Worm (Caenorhabditis elegans) whole organism, L4 larva: ENCODE data around the gene ccr-4.

Experiments used
- F44E2.7 ChIP-seq: fragments of 200-800 bp; sonication (Bioruptor generic); IDR thresholded peaks from 2 replicates; pipeline ENCODE4 v2.1.2; 2022; ENCODE audit warnings: missing genetic modification characterization, missing compliant biosample characterization
- R02D3.7 ChIP-seq: fragments of 150-350 bp; sonication (generic microtip); optimal IDR thresholded peaks from 3 replicates; lab custom pipeline; 2014; ENCODE audit warnings: missing biosample characterization, missing genetic modification characterization
- T20F7.1 ChIP-seq: fragments of 200-800 bp; sonication (Bioruptor generic); optimal IDR thresholded peaks from 2 replicates; lab custom pipeline; 2018; ENCODE audit warnings: mild to moderate bottlenecking, missing genetic modification characterization, missing compliant biosample characterization
- Y105C5A.15 ChIP-seq: fragments of 200-800 bp; sonication (Bioruptor generic); IDR thresholded peaks from 2 replicates; pipeline ENCODE4 v1.3.6; 2022; ENCODE audit warnings: missing genetic modification characterization, missing compliant biosample characterization
- Y75B8A.6 ChIP-seq: fragments of 200-800 bp; sonication (Bioruptor generic); IDR thresholded peaks from 2 replicates; pipeline ENCODE4 v1.3.6; 2022; ENCODE audit warnings: missing genetic modification reagents, missing genetic modification characterization, missing compliant biosample characterization
- ZK546.5 ChIP-seq, 2 experiments: sonication (generic microtip); optimal IDR thresholded peaks; 2 replicates each; lab custom pipeline; 2017; ENCODE audit warnings: missing biosample characterization in 2 of 2, missing genetic modification characterization in 2 of 2
- ama-1 ChIP-seq: fragments of 150-350 bp; optimal IDR thresholded peaks from 2 replicates; lab custom pipeline; 2014; ENCODE audit warnings: inconsistent platforms, mixed read lengths
- arid-1 ChIP-seq: fragments of 200-800 bp; sonication (Bioruptor generic); conservative IDR thresholded peaks from 2 replicates; pipeline ENCODE4 v1.3.6; 2022; ENCODE audit warnings: missing genetic modification reagents, missing genetic modification characterization, missing compliant biosample characterization
- ceh-20 ChIP-seq: fragments of 200-800 bp; sonication (Bioruptor generic); IDR thresholded peaks from 2 replicates; pipeline ENCODE4 v1.3.6; 2022; ENCODE audit warnings: missing genetic modification reagents, missing genetic modification characterization, missing compliant biosample characterization
- ceh-82 ChIP-seq: sonication (generic microtip); optimal IDR thresholded peaks from 2 replicates; lab custom pipeline; 2017; ENCODE audit warnings: missing biosample characterization, missing genetic modification characterization
- cey-2 ChIP-seq: sonication (generic microtip); optimal IDR thresholded peaks from 3 replicates; lab custom pipeline; 2017; ENCODE audit warnings: missing genetic modification characterization, mild to moderate bottlenecking, missing compliant biosample characterization, antibody characterized with exemption, borderline replicate concordance; ENCODE audit not compliant: insufficient read depth
- daf-12 ChIP-seq: fragments of 150-350 bp; optimal IDR thresholded peaks from 2 replicates; lab custom pipeline; 2014; ENCODE audit warnings: missing biosample characterization, missing genetic modification reagents, missing genetic modification characterization
- daf-16 ChIP-seq, 3 experiments: sonication (generic microtip); optimal IDR thresholded peaks; 2 replicates each; lab custom pipeline; 2016 to 2017; ENCODE audit warnings: missing genetic modification characterization in 3 of 3, missing genetic modification reagents in 3 of 3, mild to moderate bottlenecking in 2 of 3, missing compliant biosample characterization in 2 of 3, missing biosample characterization in 1 of 3, moderate library complexity in 1 of 3
- dmd-6 ChIP-seq: fragments of 200-800 bp; sonication (Bioruptor generic); IDR thresholded peaks from 2 replicates; pipeline ENCODE4 v1.3.6; 2022; ENCODE audit warnings: missing genetic modification reagents, missing genetic modification characterization, missing compliant biosample characterization
- dmd-9 ChIP-seq: fragments of 200-800 bp; sonication (Bioruptor generic); IDR thresholded peaks from 2 replicates; pipeline ENCODE4 v1.3.6; 2022; ENCODE audit warnings: missing genetic modification reagents, missing genetic modification characterization, missing compliant biosample characterization
- egl-43 ChIP-seq: fragments of 200-800 bp; sonication (Bioruptor generic); IDR thresholded peaks from 2 replicates; pipeline ENCODE4 v1.3.6; 2022; ENCODE audit warnings: missing genetic modification reagents, missing genetic modification characterization, missing compliant biosample characterization
- fkh-10 ChIP-seq: fragments of 150-350 bp; optimal IDR thresholded peaks from 2 replicates; lab custom pipeline; 2014; ENCODE audit warnings: missing biosample characterization, missing genetic modification reagents, missing genetic modification characterization
- fos-1 ChIP-seq: fragments of 150-350 bp; optimal IDR thresholded peaks from 2 replicates; lab custom pipeline; 2014; ENCODE audit warnings: missing biosample characterization, missing genetic modification characterization
- gei-8 ChIP-seq: fragments of 200-800 bp; sonication (Bioruptor generic); optimal IDR thresholded peaks from 2 replicates; lab custom pipeline; 2018; ENCODE audit warnings: mild to moderate bottlenecking, missing genetic modification characterization, missing compliant biosample characterization
- lin-13 ChIP-seq: fragments of 150-350 bp; optimal IDR thresholded peaks from 2 replicates; lab custom pipeline; 2014; ENCODE audit warnings: missing biosample characterization, missing genetic modification reagents, missing genetic modification characterization
- lir-3 ChIP-seq: sonication (generic microtip); optimal IDR thresholded peaks from 2 replicates; lab custom pipeline; 2016; ENCODE audit warnings: mild to moderate bottlenecking, missing genetic modification characterization, missing compliant biosample characterization
- lsy-2 ChIP-seq, 2 experiments: fragments of 150-350 bp in 1 of 2; sonication (generic microtip) in 1 of 2; optimal IDR thresholded peaks; 2 replicates each; lab custom pipeline; 2014 to 2017; ENCODE audit warnings: missing biosample characterization in 2 of 2, missing genetic modification characterization in 2 of 2
- mdt-29 ChIP-seq: fragments of 200-800 bp; sonication (Bioruptor generic); IDR thresholded peaks from 2 replicates; pipeline ENCODE4 v1.3.6; 2022; ENCODE audit warnings: missing genetic modification reagents, missing genetic modification characterization, missing compliant biosample characterization
- mep-1 ChIP-seq: fragments of 150-350 bp; sonication (generic microtip); optimal IDR thresholded peaks from 3 replicates; lab custom pipeline; 2014; ENCODE audit warnings: missing biosample characterization, missing genetic modification characterization
- mes-2 ChIP-seq: sonication (generic microtip); optimal IDR thresholded peaks from 2 replicates; lab custom pipeline; 2016; ENCODE audit warnings: missing genotype, mild to moderate bottlenecking, missing genetic modification characterization, missing compliant biosample characterization; ENCODE audit not compliant: poor library complexity, severe bottlenecking
- mxl-3 ChIP-seq: fragments of 200-800 bp; sonication (Bioruptor generic); optimal IDR thresholded peaks from 2 replicates; lab custom pipeline; 2018; ENCODE audit warnings: mild to moderate bottlenecking, missing genetic modification characterization, missing compliant biosample characterization
- nhr-102 ChIP-seq: sonication (generic microtip); optimal IDR thresholded peaks from 2 replicates; lab custom pipeline; 2016; ENCODE audit warnings: mild to moderate bottlenecking, missing genetic modification characterization, moderate library complexity, missing compliant biosample characterization
- nhr-11 ChIP-seq: fragments of 150-350 bp; optimal IDR thresholded peaks from 2 replicates; lab custom pipeline; 2014; ENCODE audit warnings: missing biosample characterization, missing genetic modification characterization
- nhr-28 ChIP-seq: fragments of 150-350 bp; optimal IDR thresholded peaks from 2 replicates; lab custom pipeline; 2014; ENCODE audit warnings: missing biosample characterization, missing genetic modification characterization
- nhr-41 ChIP-seq: fragments of 200-800 bp; sonication (Bioruptor generic); IDR thresholded peaks from 2 replicates; pipeline ENCODE4 v1.3.6; 2022; ENCODE audit warnings: missing genetic modification reagents, missing genetic modification characterization, missing compliant biosample characterization
- nhr-42 ChIP-seq: fragments of 200-800 bp; sonication (Bioruptor generic); IDR thresholded peaks from 2 replicates; pipeline ENCODE4 v1.3.6; 2022; ENCODE audit warnings: missing genetic modification characterization, missing compliant biosample characterization
- nhr-48 ChIP-seq: sonication (generic microtip); optimal IDR thresholded peaks from 2 replicates; lab custom pipeline; 2016; ENCODE audit warnings: mild to moderate bottlenecking, missing genetic modification characterization, missing compliant biosample characterization
- pha-4 ChIP-seq, 2 experiments: fragments of 150-350 bp in 1 of 2; fragments of 200-800 bp in 1 of 2; sonication (Bioruptor generic) in 1 of 2; IDR thresholded peaks in 1 of 2; optimal IDR thresholded peaks in 1 of 2; 2 replicates each; pipeline versions ENCODE4 v1.3.6 to Lab custom; 2014 to 2022; ENCODE audit warnings: missing genetic modification characterization in 2 of 2, missing genetic modification reagents in 2 of 2, missing biosample characterization in 1 of 2, missing compliant biosample characterization in 1 of 2
- php-3 ChIP-seq: fragments of 200-800 bp; sonication (Bioruptor generic); IDR thresholded peaks from 2 replicates; pipeline ENCODE4 v1.3.6; 2022; ENCODE audit warnings: missing genetic modification reagents, missing genetic modification characterization, missing compliant biosample characterization
- pqm-1 ChIP-seq: sonication (generic microtip); optimal IDR thresholded peaks from 2 replicates; lab custom pipeline; 2017; ENCODE audit warnings: missing biosample characterization, missing genetic modification characterization
- rbr-2 ChIP-seq: sonication (generic microtip); optimal IDR thresholded peaks from 2 replicates; lab custom pipeline; 2016; ENCODE audit warnings: missing genotype, missing genetic modification characterization, missing compliant biosample characterization
- sdz-12 ChIP-seq: fragments of 200-800 bp; sonication (Bioruptor generic); optimal IDR thresholded peaks from 2 replicates; lab custom pipeline; 2018; ENCODE audit warnings: mild to moderate bottlenecking, missing genetic modification characterization, missing compliant biosample characterization
- set-16 ChIP-seq: fragments of 200-800 bp; sonication (Bioruptor generic); IDR thresholded peaks from 2 replicates; pipeline ENCODE4 v1.3.6; 2022; ENCODE audit warnings: missing genetic modification reagents, missing genetic modification characterization, missing compliant biosample characterization
- spr-3 ChIP-seq: fragments of 200-800 bp; sonication (Bioruptor generic); optimal IDR thresholded peaks from 2 replicates; lab custom pipeline; 2018; ENCODE audit warnings: mild to moderate bottlenecking, missing genetic modification characterization, missing compliant biosample characterization
- tag-97 ChIP-seq: fragments of 200-800 bp; sonication (Bioruptor generic); IDR thresholded peaks from 2 replicates; pipeline ENCODE4 v1.3.6; 2022; ENCODE audit warnings: missing genetic modification characterization, missing compliant biosample characterization
- tra-1 ChIP-seq: fragments of 200-800 bp; sonication (Bioruptor generic); IDR thresholded peaks from 2 replicates; pipeline ENCODE4 v1.3.6; 2022; ENCODE audit warnings: missing genetic modification reagents, missing genetic modification characterization, missing compliant biosample characterization
- unc-130 ChIP-seq: sonication (generic microtip); optimal IDR thresholded peaks from 2 replicates; lab custom pipeline; 2016; ENCODE audit warnings: missing genetic modification reagents, missing genetic modification characterization, missing compliant biosample characterization
- unc-39 ChIP-seq: sonication (generic microtip); optimal IDR thresholded peaks from 2 replicates; lab custom pipeline; 2017; ENCODE audit warnings: missing biosample characterization, missing genetic modification characterization
- unc-62 ChIP-seq, 3 experiments: fragments of 150-350 bp in 1 of 3; sonication (generic microtip); optimal IDR thresholded peaks in 2 of 3; peaks in 1 of 3; 1 replicate in 1 of 3; 2 replicates in 2 of 3; lab custom pipeline; 2014 to 2017; ENCODE audit warnings: missing biosample characterization in 3 of 3, missing genetic modification characterization in 3 of 3, missing genetic modification reagents in 3 of 3, missing genotype in 1 of 3
- zfp-3 ChIP-seq: fragments of 200-800 bp; sonication (Bioruptor generic); conservative IDR thresholded peaks from 2 replicates; pipeline ENCODE4 v1.3.6; 2022; ENCODE audit warnings: missing genetic modification reagents, missing genetic modification characterization, missing compliant biosample characterization
- zip-11 ChIP-seq: fragments of 200-800 bp; sonication (Bioruptor generic); IDR thresholded peaks from 2 replicates; pipeline ENCODE4 v1.3.6; 2022; ENCODE audit warnings: missing genetic modification characterization, missing compliant biosample characterization

ccr-4 gene

DNA sequence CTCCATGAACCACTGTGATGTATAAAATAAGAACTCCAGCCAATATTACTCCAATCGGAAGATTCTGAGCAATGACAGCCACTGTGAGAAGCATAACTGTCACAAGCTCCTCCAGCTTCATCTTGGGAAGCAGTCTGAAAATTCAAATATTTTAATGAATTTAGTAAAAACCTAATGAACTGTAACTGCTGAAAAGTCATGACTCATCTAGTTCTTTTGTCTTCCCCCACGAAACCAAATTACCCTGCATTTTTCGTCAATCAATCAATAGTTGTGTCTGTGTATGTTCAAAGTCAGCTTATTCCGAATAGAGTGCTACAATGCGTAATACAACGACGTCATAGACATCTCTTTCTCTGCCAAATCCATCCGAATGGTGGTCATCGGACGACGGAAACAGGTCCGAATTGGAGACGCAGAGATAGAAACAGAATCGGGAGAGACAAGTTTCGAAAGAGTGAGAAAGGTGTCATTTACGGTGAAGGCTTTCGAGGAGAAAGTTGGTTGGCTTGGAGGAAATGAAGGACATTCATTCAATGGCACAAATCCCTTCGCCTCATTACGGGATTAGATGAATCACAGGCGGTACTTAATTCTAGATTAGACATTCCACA is 35.4 kb downstream of the ccr-4 start (continued):
- no peak for TF ChIP-seq ZK546.5 (tag; optimal IDR thresholded peaks at IDR 0.05; lab: Kevin White, UChicago)
- no peak for TF ChIP-seq dmd-6 (GFP tag; lab: Robert Waterston, UW)
- no peak for TF ChIP-seq lin-13 (GFP tag; lab: Kevin White, UChicago)
- peak in 1 of 2 experiments; percentile 51 for TF ChIP-seq lsy-2 (tag; optimal IDR thresholded peaks at IDR 0.05; lab: Kevin White, UChicago)
- no peak for TF ChIP-seq rbr-2 (tag; lab: Kevin White, UChicago)
- TF ChIP-seq Y75B8A.6 (GFP tag; lab: Robert Waterston, UW) = no peak
- TF ChIP-seq ceh-20 (GFP tag; lab: Robert Waterston, UW) = no peak
- TF ChIP-seq unc-130 = no peak
- TF ChIP-seq mes-2 (tag; lab: Kevin White, UChicago) = no peak
- no peak for TF ChIP-seq tra-1 (GFP tag; lab: Robert Waterston, UW)
- no peak for TF ChIP-seq mep-1 (tag; lab: Kevin White, UChicago)
- TF ChIP-seq nhr-28 = peak; percentile 48
- no peak for TF ChIP-seq Y105C5A.15
- no peak for TF ChIP-seq fkh-10 (GFP tag; lab: Kevin White, UChicago)
- no peak for TF ChIP-seq mdt-29 (GFP tag; lab: Robert Waterston, UW)
- TF ChIP-seq mxl-3 = peak; percentile 44
- no peak for TF ChIP-seq F44E2.7
- TF ChIP-seq fos-1 (tag; lab: Kevin White, UChicago) = no peak
- no peak for TF ChIP-seq zip-11
- TF ChIP-seq ceh-82 = no peak
- no peak for TF ChIP-seq daf-12
- TF ChIP-seq pha-4 (GFP tag; IDR thresholded peaks at IDR 0.05; lab: Robert Waterston, UW) = no peak
- no peak for TF ChIP-seq pha-4 (tag; optimal IDR thresholded peaks at IDR 0.05; lab: Kevin White, UChicago)

DNA sequence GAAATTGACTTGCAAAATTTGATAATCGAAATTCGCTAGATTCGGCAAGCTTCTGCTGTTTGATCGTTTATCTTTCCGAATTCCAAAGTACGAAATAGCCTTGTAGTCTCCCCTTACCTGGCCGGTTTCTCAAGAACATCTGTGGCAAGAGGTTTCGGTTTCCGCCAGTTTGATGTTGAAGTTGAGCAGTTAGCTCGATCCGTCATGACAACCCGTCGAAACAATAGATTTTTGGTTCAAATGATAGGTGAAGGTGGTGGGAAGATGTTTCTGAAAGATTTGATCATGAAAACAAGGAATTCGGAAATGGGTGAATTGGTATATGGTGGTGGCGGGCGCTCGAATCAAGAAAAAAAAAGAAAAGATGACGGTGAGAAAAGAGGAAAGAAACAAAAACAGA is 37.1 kb downstream of the ccr-4 start, which contains the start of gene acs-20:
Gene acs-20 (minus strand): TSS at position 270 of the 400 bp plus-strand sequence.
- no peak for TF ChIP-seq zfp-3
- no peak for TF ChIP-seq nhr-11
- TF ChIP-seq ama-1 (lab: Kevin White, UChicago) = peak; percentile 1
- TF ChIP-seq unc-62 (GFP tag; optimal IDR thresholded peaks at IDR 0.05 in 1 of 2; lab: Kevin White, UChicago) = peak in 1 of 2 experiments; percentile 76
- no peak for TF ChIP-seq unc-62 (tag; optimal IDR thresholded peaks at IDR 0.05; lab: Kevin White, UChicago)
- TF ChIP-seq arid-1 (GFP tag; lab: Robert Waterston, UW) = no peak
- TF ChIP-seq sdz-12 (GFP tag; lab: Kevin White, UChicago) = no peak

DNA sequence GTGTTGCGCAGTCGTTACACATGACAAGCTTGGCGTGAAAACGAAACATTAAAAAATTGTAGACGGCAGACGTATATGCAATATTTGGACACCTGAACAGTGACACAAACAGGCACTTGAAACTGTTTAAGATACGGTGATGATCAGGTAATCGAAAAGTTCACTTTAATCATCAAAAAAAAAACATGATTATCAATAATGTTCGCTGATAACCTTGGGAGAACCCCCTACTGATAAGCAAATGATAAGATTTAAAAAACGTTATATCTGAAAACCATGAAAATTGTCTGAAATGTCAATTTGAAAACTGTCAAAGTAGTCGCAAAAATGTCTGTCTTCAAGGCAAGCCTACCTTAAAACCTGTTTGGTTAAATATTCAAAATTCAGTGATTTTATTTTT is 38.6 kb downstream of the ccr-4 start:
- TF ChIP-seq egl-43 (GFP tag; lab: Robert Waterston, UW) (no peak), set-16 (GFP tag; lab: Robert Waterston, UW) (no peak), nhr-41 (GFP tag; lab: Robert Waterston, UW) (peak; percentile 93), php-3 (peak; percentile 65), nhr-42 (no peak), nhr-102 (tag; lab: Kevin White, UChicago) (no peak), zfp-3 (no peak), gei-8 (GFP tag; lab: Kevin White, UChicago) (no peak), tag-97 (GFP tag; lab: Robert Waterston, UW) (no peak), cey-2 (tag; lab: Kevin White, UChicago) (peak; percentile 55), F44E2.7 (no peak), nhr-48 (peak; percentile 38), mxl-3 (peak; percentile 11), unc-39 (no peak), tra-1 (GFP tag; lab: Robert Waterston, UW) (peak; percentile 86), ceh-20 (GFP tag; lab: Robert Waterston, UW) (peak; percentile 24; the same call in 1 of the 2 replicates), daf-16 (GFP tag; optimal IDR thresholded peaks at IDR 0.05; lab: Kevin White, UChicago) (no peak), daf-16 (tag; optimal IDR thresholded peaks at IDR 0.05; lab: Kevin White, UChicago) (peak; percentile 67), dmd-9 (GFP tag; lab: Robert Waterston, UW) (no peak), spr-3 (GFP tag; lab: Kevin White, UChicago) (no peak), unc-62 (GFP tag; optimal IDR thresholded peaks at IDR 0.05 in 1 of 2; lab: Kevin White, UChicago) (no peak), unc-62 (tag; optimal IDR thresholded peaks at IDR 0.05; lab: Kevin White, UChicago) (no peak), T20F7.1 (peak; percentile 47), lir-3 (tag; lab: Kevin White, UChicago) (no peak), nhr-11 (no peak), R02D3.7 (tag; lab: Kevin White, UChicago) (no peak), pqm-1 (tag; lab: Kevin White, UChicago) (peak; percentile 80)
